Fruit fly (Drosophila melanogaster) whole organism, wandering third instar larva: ENCODE measurements around the gene CG42538.

ENCODE experiments used
- CG32264 ChIP-seq: fragments of 200-800 bp; sonication (Bioruptor generic); optimal IDR thresholded peaks from 2 replicates; lab custom pipeline; 2016; ENCODE audit warnings: missing biosample characterization, missing genetic modification characterization
- Dfd ChIP-seq: fragments of >200 bp; optimal IDR thresholded peaks from 2 replicates; lab custom pipeline; 2017; ENCODE audit warnings: missing biosample characterization, missing genetic modification characterization
- GATAd ChIP-seq: sonication (Bioruptor generic); optimal IDR thresholded peaks from 2 replicates; lab custom pipeline; 2016; ENCODE audit warnings: missing biosample characterization, missing genetic modification characterization
- OdsH ChIP-seq: fragments of 200-800 bp; sonication (Bioruptor generic); optimal IDR thresholded peaks from 2 replicates; lab custom pipeline; 2016; ENCODE audit warnings: missing biosample characterization, mild to moderate bottlenecking, missing genetic modification characterization
- Rel ChIP-seq, 2 experiments: fragments of 200-800 bp; sonication (Bioruptor generic) in 1 of 2; optimal IDR thresholded peaks; 2 replicates in 1 of 2; 3 replicates in 1 of 2; lab custom pipeline; 2016 to 2019; ENCODE audit warnings: mild to moderate bottlenecking in 2 of 2, missing biosample characterization in 2 of 2, missing genetic modification characterization in 2 of 2, moderate library complexity in 1 of 2
- h ChIP-seq: fragments of 200-800 bp; sonication (Bioruptor generic); optimal IDR thresholded peaks from 3 replicates; lab custom pipeline; 2016; ENCODE audit warnings: missing biosample characterization, mild to moderate bottlenecking, missing genetic modification characterization
- usp ChIP-seq: fragments of >200 bp; optimal IDR thresholded peaks from 2 replicates; lab custom pipeline; 2017; ENCODE audit warnings: missing biosample characterization, missing genetic modification characterization

DNA sequence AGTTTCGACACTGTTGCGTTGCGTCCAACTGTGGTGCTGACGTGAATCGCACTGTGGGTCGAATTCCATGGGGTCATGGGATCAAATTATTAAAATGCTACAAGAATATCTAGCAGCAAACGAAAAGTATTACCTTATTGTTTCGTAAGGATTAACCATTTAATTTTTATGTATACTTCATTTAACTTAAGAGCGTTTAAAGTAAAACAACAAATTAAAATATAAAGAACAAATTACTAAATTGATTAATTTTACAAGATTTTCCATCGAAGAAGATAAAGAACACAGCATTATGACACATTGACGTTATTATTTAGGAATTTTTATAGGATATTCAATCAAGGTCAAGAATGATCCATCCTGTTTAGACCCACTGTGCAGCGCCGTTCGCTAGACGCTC is 19.8 kb downstream of the CG42538 start:
- TF ChIP-seq OdsH (GFP tag; lab: Kevin White, UChicago) (no peak), GATAd (GFP tag; lab: Kevin White, UChicago) (no peak), CG32264 (GFP tag; lab: Kevin White, UChicago) (no peak), h (GFP tag; lab: Kevin White, UChicago) (peak; percentile 13), usp (GFP tag; lab: Kevin White, UChicago) (no peak), Rel (GFP tag; optimal IDR thresholded peaks at IDR 0.05; lab: Kevin White, UChicago) (no peak), Rel (tag; optimal IDR thresholded peaks at IDR 0.05; lab: Kevin White, UChicago) (no peak), Dfd (GFP tag; lab: Kevin White, UChicago) (no peak)
